Worm (Caenorhabditis elegans): ENCODE results near the gene F21H7.3.

DNA sequence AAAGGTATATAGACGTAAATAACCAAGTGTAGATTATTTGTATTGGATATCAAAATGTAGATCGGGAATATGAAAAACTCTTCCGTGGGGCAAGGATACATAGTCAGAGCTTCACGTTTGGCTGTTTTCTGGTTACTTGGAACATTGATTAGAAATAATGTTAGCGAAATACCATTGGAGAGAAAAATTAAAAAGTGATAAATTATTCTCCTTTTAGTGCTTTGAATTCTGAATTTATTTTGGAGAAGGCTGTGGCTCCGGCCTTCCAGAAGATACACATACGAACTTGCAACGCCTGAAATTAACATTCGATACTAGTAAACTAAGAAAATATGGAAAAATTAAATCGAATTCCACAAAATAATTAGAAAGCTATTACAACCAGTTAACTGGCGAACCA lies 612 bp upstream of the F21H7.3 start, which contains the start of gene srh-98:
- TF ChIP-seq B0310.2 (tag; optimal IDR thresholded peaks at IDR 0.05) = no peak
- no peak for TF ChIP-seq ama-1 (optimal IDR thresholded peaks at IDR 0.05)
- TF ChIP-seq pes-1 (GFP tag; IDR thresholded peaks at IDR 0.05) = no peak
